Fruit fly (Drosophila melanogaster) whole organism, wandering third instar larva: ENCODE results near the gene BckdhA.

Experiments
- Abd-B ChIP-seq: fragments of >200 bp; optimal IDR thresholded peaks from 2 replicates; lab custom pipeline; 2017; ENCODE audit warnings: missing biosample characterization, missing genetic modification characterization
- CG9705 ChIP-seq: fragments of 200-800 bp; sonication (Bioruptor generic); optimal IDR thresholded peaks from 2 replicates; lab custom pipeline; 2018; ENCODE audit warnings: missing biosample characterization, mild to moderate bottlenecking, missing genetic modification characterization
- Jra ChIP-seq: sonication (Bioruptor generic); optimal IDR thresholded peaks from 2 replicates; lab custom pipeline; 2016; ENCODE audit warnings: missing biosample characterization, missing genetic modification characterization
- OdsH ChIP-seq: fragments of 200-800 bp; sonication (Bioruptor generic); optimal IDR thresholded peaks from 2 replicates; lab custom pipeline; 2016; ENCODE audit warnings: missing biosample characterization, mild to moderate bottlenecking, missing genetic modification characterization
- br ChIP-seq: fragments of 200-800 bp; sonication (Bioruptor generic); optimal IDR thresholded peaks from 2 replicates; lab custom pipeline; 2016; ENCODE audit warnings: missing biosample characterization, missing genetic modification characterization
- fru ChIP-seq: fragments of 200-800 bp; sonication (Bioruptor generic); optimal IDR thresholded peaks from 3 replicates; lab custom pipeline; 2016; ENCODE audit warnings: missing biosample characterization, mild to moderate bottlenecking, missing genetic modification characterization
- pan ChIP-seq: fragments of >200 bp; optimal IDR thresholded peaks from 2 replicates; lab custom pipeline; 2017

DNA sequence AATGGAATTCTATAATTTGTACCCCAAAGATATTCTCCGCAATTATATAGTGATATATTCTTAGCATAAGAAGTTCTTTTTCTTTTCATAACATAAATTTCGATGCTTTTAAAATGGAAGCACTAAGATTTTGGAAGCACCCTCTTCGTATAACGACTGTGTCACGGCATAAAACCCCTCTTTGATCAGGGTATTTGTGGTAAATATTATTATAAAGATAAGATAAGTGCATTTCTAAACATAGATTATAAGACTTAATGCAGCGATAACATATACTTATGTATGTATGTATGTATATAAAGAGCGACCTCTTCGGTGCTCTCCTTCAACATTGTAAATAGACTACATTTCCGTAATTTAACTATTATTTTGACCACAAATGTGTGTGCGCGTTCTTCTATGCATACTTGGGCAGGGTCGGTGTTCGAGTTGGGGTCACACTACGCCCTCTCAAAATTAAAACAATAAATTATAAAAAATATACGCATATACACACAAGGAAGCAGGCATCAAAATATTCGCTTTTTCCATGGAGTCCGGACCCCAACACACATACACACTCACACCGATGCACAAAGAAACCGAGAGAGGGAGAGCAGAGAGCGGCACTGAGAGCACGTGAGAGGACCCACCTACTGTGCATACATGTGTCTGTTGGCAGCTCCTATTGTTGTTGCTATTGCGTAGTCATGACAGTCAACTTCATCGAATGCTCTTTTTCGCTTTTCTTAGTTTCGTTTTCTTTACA, 5.1 kb upstream of the BckdhA start:
- no peak for TF ChIP-seq pan (lab: Kevin White, UChicago)
- TF ChIP-seq OdsH (GFP tag; lab: Kevin White, UChicago): peak; percentile 23
- TF ChIP-seq Abd-B (GFP tag; lab: Kevin White, UChicago): no peak
- TF ChIP-seq fru: no peak
- peak; percentile 31 for TF ChIP-seq Jra (GFP tag; lab: Kevin White, UChicago)
- no peak for TF ChIP-seq CG9705 (GFP tag; lab: Kevin White, UChicago)
- TF ChIP-seq br (GFP tag; lab: Kevin White, UChicago): peak; percentile 26
